Fruit fly (Drosophila melanogaster) whole organism, prepupa: ENCODE measurements around the gene spen.

Experiments
- Blimp-1 ChIP-seq: fragments of 200-800 bp; sonication (Bioruptor generic); optimal IDR thresholded peaks from 3 replicates; lab custom pipeline; 2017; ENCODE audit warnings: missing biosample characterization, missing genetic modification characterization, mild to moderate bottlenecking, moderate library complexity, missing genetic modification reagents
- CG11294 ChIP-seq: fragments of 200-800 bp; sonication (Bioruptor generic); IDR thresholded peaks from 2 replicates; pipeline ENCODE4 v1.3.6; 2022; ENCODE audit warnings: missing biosample characterization, missing genetic modification characterization
- CG11902 ChIP-seq: fragments of 200-800 bp; sonication (Bioruptor generic); optimal IDR thresholded peaks from 3 replicates; lab custom pipeline; 2016; ENCODE audit warnings: missing biosample characterization, missing genetic modification characterization
- CG15336 ChIP-seq: fragments of 200-800 bp; sonication (Bioruptor generic); IDR thresholded peaks from 2 replicates; pipeline ENCODE4 v1.3.6; 2022; ENCODE audit warnings: missing biosample characterization, missing genetic modification characterization
- CG1621 ChIP-seq: fragments of 200-800 bp; sonication (Bioruptor generic); optimal IDR thresholded peaks from 3 replicates; lab custom pipeline; 2018; ENCODE audit warnings: missing biosample characterization, mild to moderate bottlenecking, missing genetic modification characterization
- CG31627 ChIP-seq: fragments of 200-800 bp; sonication (Bioruptor generic); optimal IDR thresholded peaks from 3 replicates; lab custom pipeline; 2016; ENCODE audit warnings: missing biosample characterization, missing genetic modification characterization
- CG32006 ChIP-seq: fragments of 200-800 bp; sonication (Bioruptor generic); optimal IDR thresholded peaks from 3 replicates; lab custom pipeline; 2017; ENCODE audit warnings: missing biosample characterization, mild to moderate bottlenecking, missing genetic modification characterization
- CG34406 ChIP-seq: fragments of 200-800 bp; sonication (Bioruptor generic); optimal IDR thresholded peaks from 3 replicates; lab custom pipeline; 2016; ENCODE audit warnings: missing biosample characterization, missing genetic modification characterization
- CG3919 ChIP-seq: fragments of 200-800 bp; sonication (Bioruptor generic); optimal IDR thresholded peaks from 3 replicates; lab custom pipeline; 2016; ENCODE audit warnings: missing biosample characterization, missing genetic modification characterization
- CG4318 ChIP-seq: fragments of 200-800 bp; sonication (Bioruptor generic); optimal IDR thresholded peaks from 3 replicates; lab custom pipeline; 2017; ENCODE audit warnings: missing biosample characterization, mild to moderate bottlenecking, missing genetic modification characterization
- CG6163 ChIP-seq: fragments of 200-800 bp; sonication (Bioruptor generic); IDR thresholded peaks from 3 replicates; pipeline ENCODE4 v1.3.6; 2022; ENCODE audit warnings: missing biosample characterization, missing genetic modification characterization
- CG6276 ChIP-seq: fragments of 200-800 bp; sonication (Bioruptor generic); optimal IDR thresholded peaks from 2 replicates; lab custom pipeline; 2017; ENCODE audit warnings: missing biosample characterization, mild to moderate bottlenecking, missing genetic modification characterization
- CG6854 ChIP-seq: fragments of 200-800 bp; sonication (Bioruptor generic); optimal IDR thresholded peaks from 2 replicates; lab custom pipeline; 2017; ENCODE audit warnings: missing biosample characterization, mild to moderate bottlenecking, missing genetic modification characterization
- CG7368 ChIP-seq: fragments of 200-800 bp; sonication (Bioruptor generic); optimal IDR thresholded peaks from 3 replicates; lab custom pipeline; 2016; ENCODE audit warnings: missing biosample characterization, missing genetic modification characterization
- CG8319 ChIP-seq: fragments of 200-800 bp; sonication (Bioruptor generic); optimal IDR thresholded peaks from 3 replicates; lab custom pipeline; 2016; ENCODE audit warnings: missing biosample characterization, missing genetic modification characterization
- CG8632 ChIP-seq: fragments of 200-800 bp; sonication (Bioruptor generic); optimal IDR thresholded peaks from 3 replicates; lab custom pipeline; 2016; ENCODE audit warnings: missing biosample characterization, missing genetic modification characterization
- CG9139 ChIP-seq: fragments of 200-800 bp; sonication (Bioruptor generic); optimal IDR thresholded peaks from 3 replicates; lab custom pipeline; 2017; ENCODE audit warnings: missing biosample characterization, mild to moderate bottlenecking, missing genetic modification characterization
- Eip75B ChIP-seq: fragments of 200-800 bp; sonication (Bioruptor generic); optimal IDR thresholded peaks from 3 replicates; lab custom pipeline; 2016; ENCODE audit warnings: missing biosample characterization, missing genetic modification characterization
- Ets96B ChIP-seq: fragments of 200-800 bp; optimal IDR thresholded peaks from 2 replicates; lab custom pipeline; 2019; ENCODE audit warnings: missing biosample characterization, mild to moderate bottlenecking, missing genetic modification characterization, moderate library complexity
- Gug ChIP-seq: fragments of 200-800 bp; sonication (Bioruptor generic); IDR thresholded peaks from 2 replicates; pipeline ENCODE4 v1.3.6; 2022; ENCODE audit warnings: missing biosample characterization, missing genetic modification characterization
- Hr38 ChIP-seq: sonication (Bioruptor generic); optimal IDR thresholded peaks from 2 replicates; lab custom pipeline; 2016; ENCODE audit warnings: missing biosample characterization, missing genetic modification characterization
- Hr4 ChIP-seq: fragments of 200-800 bp; sonication (Bioruptor generic); optimal IDR thresholded peaks from 3 replicates; lab custom pipeline; 2016; ENCODE audit warnings: missing biosample characterization, missing genetic modification characterization
- OdsH ChIP-seq: fragments of 200-800 bp; sonication (Bioruptor generic); optimal IDR thresholded peaks from 3 replicates; lab custom pipeline; 2016; ENCODE audit warnings: missing biosample characterization, missing genetic modification characterization
- Smox ChIP-seq: fragments of 200-800 bp; sonication (Bioruptor generic); optimal IDR thresholded peaks from 3 replicates; lab custom pipeline; 2016; ENCODE audit warnings: missing biosample characterization, missing genetic modification characterization
- Sox14 ChIP-seq: fragments of 200-800 bp; sonication (Bioruptor generic); optimal IDR thresholded peaks from 3 replicates; lab custom pipeline; 2016; ENCODE audit warnings: missing biosample characterization, missing genetic modification characterization
- Sox15 ChIP-seq: fragments of 200-800 bp; sonication (Bioruptor generic); optimal IDR thresholded peaks from 3 replicates; lab custom pipeline; 2016; ENCODE audit warnings: missing biosample characterization, missing genetic modification characterization
- acj6 ChIP-seq: fragments of 200-800 bp; sonication (Bioruptor generic); optimal IDR thresholded peaks from 3 replicates; lab custom pipeline; 2016; ENCODE audit warnings: missing biosample characterization, missing genetic modification characterization
- dac ChIP-seq: fragments of 200-800 bp; sonication (Bioruptor generic); optimal IDR thresholded peaks from 2 replicates; lab custom pipeline; 2017; ENCODE audit warnings: missing biosample characterization, mild to moderate bottlenecking, missing genetic modification characterization
- dsx ChIP-seq: fragments of 200-800 bp; optimal IDR thresholded peaks from 3 replicates; lab custom pipeline; 2019; ENCODE audit warnings: missing biosample characterization, mild to moderate bottlenecking, missing genetic modification characterization, moderate library complexity; ENCODE audit not compliant: poor library complexity, severe bottlenecking
- eg ChIP-seq: fragments of 200-800 bp; sonication (Bioruptor generic); IDR thresholded peaks from 3 replicates; pipeline ENCODE4 v1.3.6; 2022; ENCODE audit warnings: missing biosample characterization, missing genetic modification characterization
- esn ChIP-seq: fragments of 200-800 bp; sonication (Bioruptor generic); optimal IDR thresholded peaks from 2 replicates; lab custom pipeline; 2016; ENCODE audit warnings: missing biosample characterization, mild to moderate bottlenecking, missing genetic modification characterization, moderate library complexity
- fd59A ChIP-seq: fragments of 200-800 bp; sonication (Bioruptor generic); optimal IDR thresholded peaks from 2 replicates; lab custom pipeline; 2017; ENCODE audit warnings: missing biosample characterization, mild to moderate bottlenecking, missing genetic modification characterization, missing genetic modification reagents
- fd85E ChIP-seq: fragments of 200-800 bp; sonication (Bioruptor generic); optimal IDR thresholded peaks from 3 replicates; lab custom pipeline; 2016; ENCODE audit warnings: missing biosample characterization, missing genetic modification characterization
- fkh ChIP-seq: fragments of 200-800 bp; sonication (Bioruptor generic); optimal IDR thresholded peaks from 3 replicates; lab custom pipeline; 2017; ENCODE audit warnings: missing biosample characterization, mild to moderate bottlenecking, missing genetic modification characterization, moderate library complexity
- lz ChIP-seq: fragments of 200-800 bp; sonication (Bioruptor generic); optimal IDR thresholded peaks from 3 replicates; lab custom pipeline; 2016; ENCODE audit warnings: missing biosample characterization, missing genetic modification characterization
- spab ChIP-seq: fragments of 200-800 bp; sonication (Bioruptor generic); optimal IDR thresholded peaks from 2 replicates; lab custom pipeline; 2017; ENCODE audit warnings: missing biosample characterization, mild to moderate bottlenecking, missing genetic modification characterization, missing genetic modification reagents
- svp ChIP-seq: fragments of 200-800 bp; sonication (Bioruptor generic); peaks from one replicate; lab custom pipeline; 2016; ENCODE audit warnings: missing biosample characterization, missing genetic modification characterization
- topi ChIP-seq: fragments of 200-800 bp; sonication (Bioruptor generic); optimal IDR thresholded peaks from 3 replicates; lab custom pipeline; 2016; ENCODE audit warnings: missing biosample characterization, missing genetic modification characterization

The spen gene

dm6 chr2L:223351-223750 lies 64.5 kb downstream of the spen start (continued):
- TF ChIP-seq CG3919 (peak; percentile 97), CG1621 (tag; lab: Kevin White, UChicago) (peak; percentile 92), CG6163 (GFP tag; lab: Robert Waterston, UW) (peak; percentile 97), CG34406 (peak; percentile 90), CG6854 (GFP tag; lab: Kevin White, UChicago) (no peak), Blimp-1 (peak; percentile 61), CG11294 (GFP tag; lab: Robert Waterston, UW) (peak; percentile 91), acj6 (GFP tag; lab: Kevin White, UChicago) (peak; percentile 93), topi (GFP tag; lab: Kevin White, UChicago) (peak; percentile 93), esn (GFP tag; lab: Kevin White, UChicago) (peak; percentile 94), spab (GFP tag; lab: Kevin White, UChicago) (peak; percentile 93), CG15336 (peak; percentile 95), lz (GFP tag; lab: Kevin White, UChicago) (peak; percentile 92), dac (peak; percentile 92), CG6276 (GFP tag; lab: Kevin White, UChicago) (peak; percentile 93), Smox (GFP tag; lab: Kevin White, UChicago) (peak; percentile 87), CG7368 (peak; percentile 92), OdsH (GFP tag; lab: Kevin White, UChicago) (peak; percentile 96), eg (GFP tag; lab: Robert Waterston, UW) (peak; percentile 97), fkh (GFP tag; lab: Kevin White, UChicago) (peak; percentile 34), Hr4 (GFP tag; lab: Kevin White, UChicago) (peak; percentile 94), CG4318 (GFP tag; lab: Kevin White, UChicago) (peak; percentile 92), fd59A (GFP tag; lab: Kevin White, UChicago) (peak; percentile 93), CG8319 (GFP tag; lab: Kevin White, UChicago) (peak; percentile 89), CG32006 (peak; percentile 95), CG31627 (GFP tag; lab: Kevin White, UChicago) (peak; percentile 91), Sox14 (GFP tag; lab: Kevin White, UChicago) (peak; percentile 97), Eip75B (GFP tag; lab: Kevin White, UChicago) (peak; percentile 95), fd85E (GFP tag; lab: Kevin White, UChicago) (peak; percentile 80), Sox15 (GFP tag; lab: Kevin White, UChicago) (peak; percentile 88), svp (peak; percentile 94), CG9139 (peak; percentile 73), dsx (GFP tag; lab: Kevin White, UChicago) (peak; percentile 84), Ets96B (tag; lab: Kevin White, UChicago) (peak; percentile 95), CG8632 (peak; percentile 92), Hr38 (GFP tag; lab: Kevin White, UChicago) (peak; percentile 29), Gug (peak; percentile 91)

- TF ChIP-seq CG11902 (GFP tag; lab: Kevin White, UChicago), result no peak
- no peak for TF ChIP-seq fd59A (GFP tag; lab: Kevin White, UChicago)
- TF ChIP-seq CG8319 (GFP tag; lab: Kevin White, UChicago), result no peak
Observed at dm6 chr2L:223867-224598, 65.2 kb downstream of the spen start.
